Fruit fly (Drosophila melanogaster): ENCODE data around the gene Ance.
A peak's percentile ranks its signal among the peaks of the same experiment; 100 is the strongest.

The Ance gene

dm6 chr2L:13881939-13882338, 23.5 kb upstream of the Ance start (continued):
- TF ChIP-seq Dbx (GFP tag; IDR thresholded peaks at IDR 0.05) (peak; percentile 23; the same call in 1 of the 3 replicates), CG14667 (GFP tag; IDR thresholded peaks at IDR 0.05) (no peak), B-H2 (GFP tag; optimal IDR thresholded peaks at IDR 0.05) (peak; percentile 54), CG42726 (GFP tag; IDR thresholded peaks at IDR 0.05; ENCODE audit: partially characterized antibody) (no peak), jumu (GFP tag; optimal IDR thresholded peaks at IDR 0.05) (no peak), CG30431 (GFP tag; optimal IDR thresholded peaks at IDR 0.05) (no peak), slou (GFP tag; optimal IDR thresholded peaks at IDR 0.05) (no peak), CG15269 (tag; optimal IDR thresholded peaks at IDR 0.05) (no peak), CG7745 (tag; optimal IDR thresholded peaks at IDR 0.05) (no peak), CG2120 (GFP tag; optimal IDR thresholded peaks at IDR 0.05) (peak; percentile 72), otp (GFP tag; IDR thresholded peaks at IDR 0.05) (no peak), Hr78 (GFP tag; optimal IDR thresholded peaks at IDR 0.05) (no peak), CG30020 (tag; optimal IDR thresholded peaks at IDR 0.05) (no peak), sr (GFP tag; IDR thresholded peaks at IDR 0.05) (no peak), abd-A (tag; optimal IDR thresholded peaks at IDR 0.05) (no peak), CG11398 (GFP tag; optimal IDR thresholded peaks at IDR 0.05) (no peak), CG6854 (GFP tag; optimal IDR thresholded peaks at IDR 0.05) (no peak), Oaz (GFP tag; IDR thresholded peaks at IDR 0.05) (no peak), CG13123 (GFP tag; optimal IDR thresholded peaks at IDR 0.05) (no peak), dmrt99B (tag; optimal IDR thresholded peaks at IDR 0.05) (no peak), tap (tag; optimal IDR thresholded peaks at IDR 0.05) (no peak), Opbp (GFP tag; IDR thresholded peaks at IDR 0.05; ENCODE audit: partially characterized antibody) (no peak), z (GFP tag; IDR thresholded peaks at IDR 0.05) (no peak), aop (GFP tag; IDR thresholded peaks at IDR 0.05) (no peak), CG6654 (GFP tag; optimal IDR thresholded peaks at IDR 0.05) (no peak), kay (GFP tag; optimal IDR thresholded peaks at IDR 0.05) (no peak), Rfx (GFP tag; IDR thresholded peaks at IDR 0.05) (peak; percentile 34; the same call in 1 of the 2 replicates), chif (GFP tag; optimal IDR thresholded peaks at IDR 0.05) (no peak), Oli (tag; optimal IDR thresholded peaks at IDR 0.05) (no peak), tin (GFP tag; optimal IDR thresholded peaks at IDR 0.05) (no peak), CG12744 (GFP tag; optimal IDR thresholded peaks at IDR 0.05) (no peak), h (optimal IDR thresholded peaks at IDR 0.05) (no peak), CG8765 (GFP tag; IDR thresholded peaks at IDR 0.05) (no peak), CG4424 (GFP tag; optimal IDR thresholded peaks at IDR 0.05) (no peak), CG17385 (GFP tag; optimal IDR thresholded peaks at IDR 0.05) (no peak), CG14441 (GFP tag; IDR thresholded peaks at IDR 0.05) (no peak), CG15601 (tag; optimal IDR thresholded peaks at IDR 0.05) (no peak), Nf-YB (GFP tag; optimal IDR thresholded peaks at IDR 0.05) (no peak), CG10274 (GFP tag; optimal IDR thresholded peaks at IDR 0.05) (no peak), ssp (GFP tag; IDR thresholded peaks at IDR 0.05) (no peak), corto (GFP tag; optimal IDR thresholded peaks at IDR 0.05) (no peak), maf-S (GFP tag; optimal IDR thresholded peaks at IDR 0.05) (no peak), Doc2 (GFP tag; IDR thresholded peaks at IDR 0.05) (no peak), usp (GFP tag; optimal IDR thresholded peaks at IDR 0.05) (no peak), CG3726 (GFP tag; IDR thresholded peaks at IDR 0.05) (no peak), btn (GFP tag; optimal IDR thresholded peaks at IDR 0.05) (no peak)

Measured in whole organism, embryonic.